Worm (Caenorhabditis elegans) whole organism, young adult: ENCODE results near the gene npr-33.
A peak's percentile ranks its signal among the peaks of the same experiment; 100 is the strongest.

ENCODE experiments used
- B0261.1 ChIP-seq: sonication (generic microtip); optimal IDR thresholded peaks from 2 replicates; lab custom pipeline; 2016; ENCODE audit warnings: mild to moderate bottlenecking, missing genetic modification characterization, moderate library complexity, missing compliant biosample characterization
- C17E4.6 ChIP-seq: fragments of 200-800 bp; sonication (Bioruptor generic); IDR thresholded peaks from 2 replicates; pipeline ENCODE4 v1.3.6; 2022; ENCODE audit warnings: missing genetic modification reagents, missing genetic modification characterization, missing compliant biosample characterization
- F23B12.7 ChIP-seq: sonication (generic microtip); optimal IDR thresholded peaks from 2 replicates; lab custom pipeline; 2017; ENCODE audit warnings: missing genetic modification characterization, mild to moderate bottlenecking, missing compliant biosample characterization, antibody characterized with exemption, moderate library complexity; ENCODE audit not compliant: insufficient read depth
- F33H1.4 ChIP-seq: fragments of 200-800 bp; sonication (Bioruptor generic); IDR thresholded peaks from 2 replicates; pipeline ENCODE4 v1.3.6; 2022; ENCODE audit warnings: missing genetic modification reagents, missing genetic modification characterization, missing compliant biosample characterization
- F37B4.10 ChIP-seq: fragments of 200-800 bp; sonication (Bioruptor generic); IDR thresholded peaks from 2 replicates; pipeline ENCODE4 v1.3.6; 2022; ENCODE audit warnings: missing genetic modification characterization, missing compliant biosample characterization
- T26A5.8 ChIP-seq: sonication (generic microtip); optimal IDR thresholded peaks from 2 replicates; lab custom pipeline; 2016; ENCODE audit warnings: missing genetic modification characterization, missing compliant biosample characterization
- Y53F4B.3 ChIP-seq: fragments of 200-800 bp; sonication (Bioruptor generic); IDR thresholded peaks from 2 replicates; pipeline ENCODE4 v1.3.6; 2022; ENCODE audit warnings: missing genetic modification reagents, missing genetic modification characterization, missing compliant biosample characterization
- Y56A3A.18 ChIP-seq: fragments of 200-800 bp; sonication (Bioruptor generic); IDR thresholded peaks from 2 replicates; pipeline ENCODE4 v1.3.6; 2022; ENCODE audit warnings: missing genetic modification reagents, missing genetic modification characterization, missing compliant biosample characterization
- Y67H2A.10 ChIP-seq: fragments of 200-800 bp; sonication (Bioruptor generic); conservative IDR thresholded peaks from 2 replicates; pipeline ENCODE4 v1.3.6; 2022; ENCODE audit warnings: missing genetic modification reagents, missing genetic modification characterization, missing compliant biosample characterization
- Y79H2A.3 ChIP-seq: fragments of 200-800 bp; sonication (Bioruptor generic); conservative IDR thresholded peaks from 2 replicates; pipeline ENCODE4 v1.3.6; 2022; ENCODE audit warnings: missing genetic modification reagents, missing genetic modification characterization, missing compliant biosample characterization
- ama-1 ChIP-seq, 3 experiments: fragments of 150-350 bp in 1 of 3; sonication (generic microtip) in 2 of 3; optimal IDR thresholded peaks; 2 replicates each; lab custom pipeline; 2014 to 2018; ENCODE audit warnings: missing biosample characterization in 2 of 3, missing genetic modification characterization in 2 of 3, missing genetic modification reagents in 2 of 3
- attf-5 ChIP-seq: fragments of 200-800 bp; sonication (Bioruptor generic); optimal IDR thresholded peaks from 2 replicates; lab custom pipeline; 2018; ENCODE audit warnings: mild to moderate bottlenecking, missing genetic modification characterization, missing compliant biosample characterization
- attf-6 ChIP-seq: fragments of 200-800 bp; sonication (Bioruptor generic); IDR thresholded peaks from 2 replicates; pipeline ENCODE4 v1.3.6; 2022; ENCODE audit warnings: missing genetic modification reagents, missing genetic modification characterization, missing compliant biosample characterization
- bed-2 ChIP-seq: fragments of 200-800 bp; sonication (Bioruptor generic); IDR thresholded peaks from 2 replicates; pipeline ENCODE4 v1.3.6; 2022; ENCODE audit warnings: missing genetic modification reagents, missing genetic modification characterization, missing compliant biosample characterization
- ccch-3 ChIP-seq: fragments of 200-800 bp; sonication (Bioruptor generic); optimal IDR thresholded peaks from 2 replicates; lab custom pipeline; 2018; ENCODE audit warnings: mild to moderate bottlenecking, missing genetic modification characterization, missing compliant biosample characterization
- cebp-1 ChIP-seq, 2 experiments: fragments of 200-800 bp in 1 of 2; sonication (Bioruptor generic) in 1 of 2; sonication (generic microtip) in 1 of 2; IDR thresholded peaks in 1 of 2; optimal IDR thresholded peaks in 1 of 2; 2 replicates each; pipeline versions ENCODE4 v1.3.6 to Lab custom; 2017 to 2022; ENCODE audit warnings: missing compliant biosample characterization in 2 of 2, missing genetic modification characterization in 2 of 2, mild to moderate bottlenecking in 1 of 2, missing genetic modification reagents in 1 of 2, moderate library complexity in 1 of 2
- ceh-100 ChIP-seq: fragments of 200-800 bp; sonication (Bioruptor generic); IDR thresholded peaks from 2 replicates; pipeline ENCODE4 v1.3.6; 2022; ENCODE audit warnings: missing genetic modification reagents, missing genetic modification characterization, missing compliant biosample characterization
- ceh-27 ChIP-seq: fragments of 200-800 bp; sonication (Bioruptor generic); optimal IDR thresholded peaks from 2 replicates; lab custom pipeline; 2018; ENCODE audit warnings: mild to moderate bottlenecking, missing genetic modification characterization, moderate library complexity, missing compliant biosample characterization
- ceh-40 ChIP-seq: fragments of 200-800 bp; sonication (Bioruptor generic); IDR thresholded peaks from 2 replicates; pipeline ENCODE4 v1.3.6; 2022; ENCODE audit warnings: missing genetic modification characterization, missing compliant biosample characterization
- dpff-1 ChIP-seq: sonication (generic microtip); optimal IDR thresholded peaks from 2 replicates; lab custom pipeline; 2017; ENCODE audit warnings: mild to moderate bottlenecking, missing genetic modification characterization, missing compliant biosample characterization
- efl-1 ChIP-seq: fragments of 150-350 bp; optimal IDR thresholded peaks from 2 replicates; lab custom pipeline; 2014; ENCODE audit warnings: missing biosample characterization, missing genetic modification reagents, missing genetic modification characterization
- ekl-4 ChIP-seq: fragments of 200-800 bp; sonication (Bioruptor generic); IDR thresholded peaks from 2 replicates; pipeline ENCODE4 v1.3.6; 2022; ENCODE audit warnings: missing genetic modification reagents, missing genetic modification characterization, missing compliant biosample characterization
- fkh-3 ChIP-seq: sonication (generic microtip); optimal IDR thresholded peaks from 2 replicates; lab custom pipeline; 2016; ENCODE audit warnings: mild to moderate bottlenecking, missing genetic modification characterization, missing compliant biosample characterization
- hlh-26 ChIP-seq: fragments of 200-800 bp; sonication (Bioruptor generic); conservative IDR thresholded peaks from 2 replicates; pipeline ENCODE4 v1.3.6; 2022; ENCODE audit warnings: missing genetic modification reagents, missing genetic modification characterization, missing compliant biosample characterization
- let-526 ChIP-seq: fragments of 200-800 bp; sonication (Bioruptor generic); IDR thresholded peaks from 2 replicates; pipeline ENCODE4 v1.3.6; 2022; ENCODE audit warnings: missing genetic modification reagents, missing genetic modification characterization, missing compliant biosample characterization
- let-607 ChIP-seq, 2 experiments: fragments of 200-800 bp in 1 of 2; sonication (Bioruptor generic) in 1 of 2; sonication (generic microtip) in 1 of 2; optimal IDR thresholded peaks; 2 replicates each; lab custom pipeline; 2016 to 2018; ENCODE audit warnings: mild to moderate bottlenecking in 2 of 2, missing compliant biosample characterization in 2 of 2, missing genetic modification characterization in 2 of 2, moderate library complexity in 2 of 2, missing genotype in 1 of 2
- lin-26 ChIP-seq: fragments of 200-800 bp; sonication (Bioruptor generic); IDR thresholded peaks from 2 replicates; pipeline ENCODE4 v1.3.6; 2022; ENCODE audit warnings: missing genetic modification reagents, missing genetic modification characterization, missing compliant biosample characterization
- lin-35 ChIP-seq, 3 experiments: fragments of 150-350 bp in 2 of 3; sonication (generic microtip) in 1 of 3; optimal IDR thresholded peaks; 2 replicates each; lab custom pipeline; 2014 to 2018; ENCODE audit warnings: missing biosample characterization in 3 of 3, missing genetic modification characterization in 3 of 3, missing genetic modification reagents in 3 of 3
- lin-40 ChIP-seq: sonication (generic microtip); optimal IDR thresholded peaks from 2 replicates; lab custom pipeline; 2016; ENCODE audit warnings: missing genetic modification characterization, mild to moderate bottlenecking, missing compliant biosample characterization, missing genotype, missing genetic modification reagents
- lin-54 ChIP-seq: fragments of 200-800 bp; sonication (Bioruptor generic); optimal IDR thresholded peaks from 2 replicates; lab custom pipeline; 2018; ENCODE audit warnings: mild to moderate bottlenecking, missing genetic modification characterization, missing compliant biosample characterization
- nfya-1 ChIP-seq: sonication (generic microtip); optimal IDR thresholded peaks from 2 replicates; lab custom pipeline; 2017; ENCODE audit warnings: antibody characterized with exemption, missing compliant biosample characterization, missing genetic modification characterization, borderline replicate concordance; ENCODE audit not compliant: insufficient read depth
- nhr-27 ChIP-seq: fragments of 200-800 bp; sonication (Bioruptor generic); optimal IDR thresholded peaks from 2 replicates; lab custom pipeline; 2018; ENCODE audit warnings: mild to moderate bottlenecking, missing genetic modification characterization, moderate library complexity, missing compliant biosample characterization
- nhr-80 ChIP-seq: sonication (generic microtip); optimal IDR thresholded peaks from 2 replicates; lab custom pipeline; 2016; ENCODE audit warnings: missing genetic modification characterization, missing compliant biosample characterization
- nhr-90 ChIP-seq: sonication (generic microtip); optimal IDR thresholded peaks from 2 replicates; lab custom pipeline; 2016; ENCODE audit warnings: missing genotype, mild to moderate bottlenecking, missing genetic modification characterization, missing compliant biosample characterization
- rcor-1 ChIP-seq: fragments of 200-800 bp; sonication (Bioruptor generic); IDR thresholded peaks from 2 replicates; pipeline ENCODE4 v1.3.6; 2022; ENCODE audit warnings: missing genetic modification reagents, missing genetic modification characterization, missing compliant biosample characterization
- sdz-38 ChIP-seq: sonication (generic microtip); optimal IDR thresholded peaks from 2 replicates; lab custom pipeline; 2016; ENCODE audit warnings: missing genotype, missing genetic modification characterization, missing compliant biosample characterization
- snpc-4 ChIP-seq, 5 experiments: fragments of 150-350 bp in 1 of 5; sonication (generic microtip) in 4 of 5; optimal IDR thresholded peaks; 2 replicates each; lab custom pipeline; 2014 to 2018; ENCODE audit warnings: missing genetic modification characterization in 5 of 5, missing biosample characterization in 3 of 5, antibody characterized with exemption in 2 of 5, mild to moderate bottlenecking in 2 of 5, missing compliant biosample characterization in 2 of 5, missing genotype in 2 of 5, moderate library complexity in 2 of 5, missing genetic modification reagents in 1 of 5
- somi-1 ChIP-seq: fragments of 200-800 bp; sonication (Bioruptor generic); optimal IDR thresholded peaks from 2 replicates; lab custom pipeline; 2018; ENCODE audit warnings: mild to moderate bottlenecking, missing genetic modification characterization, missing compliant biosample characterization
- unc-62 ChIP-seq: fragments of 150-350 bp; optimal IDR thresholded peaks from 2 replicates; lab custom pipeline; 2014; ENCODE audit warnings: missing biosample characterization, missing genetic modification reagents, missing genetic modification characterization
- zim-3 ChIP-seq: sonication (generic microtip); optimal IDR thresholded peaks from 2 replicates; lab custom pipeline; 2017; ENCODE audit warnings: mild to moderate bottlenecking, missing genetic modification characterization, moderate library complexity, missing compliant biosample characterization
- ztf-18 ChIP-seq: sonication (generic microtip); optimal IDR thresholded peaks from 2 replicates; lab custom pipeline; 2016; ENCODE audit warnings: missing genotype, mild to moderate bottlenecking, missing genetic modification characterization, missing compliant biosample characterization
- ztf-28 ChIP-seq: fragments of 200-800 bp; sonication (Bioruptor generic); IDR thresholded peaks from 2 replicates; pipeline ENCODE4 v1.3.6; 2022; ENCODE audit warnings: missing genetic modification reagents, missing genetic modification characterization, missing compliant biosample characterization
- ztf-3 ChIP-seq: fragments of 200-800 bp; sonication (Bioruptor generic); optimal IDR thresholded peaks from 2 replicates; lab custom pipeline; 2018; ENCODE audit warnings: mild to moderate bottlenecking, missing genetic modification characterization, missing compliant biosample characterization
- ztf-6 ChIP-seq: fragments of 200-800 bp; sonication (Bioruptor generic); IDR thresholded peaks from 2 replicates; pipeline ENCODE4 v1.3.6; 2022; ENCODE audit warnings: missing genetic modification reagents, missing genetic modification characterization, missing compliant biosample characterization

npr-33 gene

ce11 chrX:15910328-15910727 is at the start of gene npr-33:
Gene npr-33, plus strand, starts transcription at chrX:15910628.
- TF ChIP-seq attf-5 (GFP tag; lab: Kevin White, UChicago) (no peak), fkh-3 (tag; lab: Kevin White, UChicago) (no peak)

- TF ChIP-seq sdz-38 (tag; lab: Kevin White, UChicago) (no peak), lin-40 (tag; lab: Kevin White, UChicago) (peak; percentile 55), ztf-28 (GFP tag; lab: Robert Waterston, UW) (no peak), nhr-27 (tag; lab: Kevin White, UChicago) (no peak), let-526 (GFP tag; lab: Robert Waterston, UW) (no peak), snpc-4 (GFP tag; optimal IDR thresholded peaks at IDR 0.05; lab: Kevin White, UChicago) (no peak), snpc-4 (tag; optimal IDR thresholded peaks at IDR 0.05; lab: Kevin White, UChicago) (peak in 3 of 4 experiments; percentile 35 to 48 (median 40)), ceh-27 (GFP tag; lab: Kevin White, UChicago) (peak; percentile 43), hlh-26 (GFP tag; lab: Robert Waterston, UW) (no peak), nfya-1 (tag; lab: Kevin White, UChicago) (no peak), ceh-100 (GFP tag; lab: Robert Waterston, UW) (no peak), fkh-3 (tag; lab: Kevin White, UChicago) (no peak), ama-1 (optimal IDR thresholded peaks at IDR 0.05; lab: Kevin White, UChicago) (no peak), ama-1 (GFP tag; optimal IDR thresholded peaks at IDR 0.05; lab: Kevin White, UChicago) (no peak), ztf-18 (peak; percentile 47), dpff-1 (tag; lab: Kevin White, UChicago) (no peak), attf-6 (GFP tag; lab: Robert Waterston, UW) (no peak), efl-1 (GFP tag; lab: Kevin White, UChicago) (no peak), T26A5.8 (tag; lab: Kevin White, UChicago) (no peak), F37B4.10 (no peak), cebp-1 (GFP tag; IDR thresholded peaks at IDR 0.05; lab: Robert Waterston, UW) (no peak), cebp-1 (tag; optimal IDR thresholded peaks at IDR 0.05; lab: Kevin White, UChicago) (peak; percentile 58), B0261.1 (tag; lab: Kevin White, UChicago) (no peak), Y67H2A.10 (GFP tag; lab: Robert Waterston, UW) (no peak), ceh-40 (GFP tag; lab: Robert Waterston, UW) (no peak), Y79H2A.3 (GFP tag; lab: Robert Waterston, UW) (no peak), F23B12.7 (tag; lab: Kevin White, UChicago) (peak; percentile 66), somi-1 (GFP tag; lab: Kevin White, UChicago) (no peak), lin-54 (GFP tag; lab: Kevin White, UChicago) (no peak), ztf-3 (GFP tag; lab: Kevin White, UChicago) (no peak), nhr-90 (tag; lab: Kevin White, UChicago) (no peak), nhr-80 (peak; percentile 58), ztf-6 (no peak), Y53F4B.3 (GFP tag; lab: Robert Waterston, UW) (no peak), ekl-4 (GFP tag; lab: Robert Waterston, UW) (no peak), ccch-3 (GFP tag; lab: Kevin White, UChicago) (no peak), Y56A3A.18 (GFP tag; lab: Robert Waterston, UW) (no peak), bed-2 (GFP tag; lab: Robert Waterston, UW) (no peak), C17E4.6 (GFP tag; lab: Robert Waterston, UW) (no peak), rcor-1 (GFP tag; lab: Robert Waterston, UW) (no peak), let-607 (tag; optimal IDR thresholded peaks at IDR 0.05; lab: Kevin White, UChicago) (peak in 1 of 2 experiments; percentile 66), unc-62 (GFP tag; lab: Kevin White, UChicago) (no peak), F33H1.4 (GFP tag; lab: Robert Waterston, UW) (no peak), lin-35 (GFP tag; optimal IDR thresholded peaks at IDR 0.05; lab: Kevin White, UChicago) (peak in 1 of 3 experiments; percentile 46), lin-26 (no peak), zim-3 (tag; lab: Kevin White, UChicago) (no peak)
Measured at ce11 chrX:15865868-15866555, 44.4 kb upstream of the npr-33 start, which contains the start of the genes csb-1 and F53H4.4. Gene csb-1, minus strand, starts transcription at chrX:15865918. Gene F53H4.4, plus strand, starts transcription at chrX:15866387.
